Fruit fly (Drosophila melanogaster) whole organism, embryonic: ENCODE data around the gene CG17982.

Source experiments
- Ada2b ChIP-seq: fragments of 200-800 bp; sonication (Bioruptor generic); IDR thresholded peaks from 2 replicates; pipeline ENCODE4 v1.3.6; 2022; ENCODE audit warnings: missing biosample characterization, missing genetic modification characterization
- B-H2 ChIP-seq: fragments of 200-800 bp; sonication (Bioruptor generic); optimal IDR thresholded peaks from 2 replicates; lab custom pipeline; 2018; ENCODE audit warnings: missing biosample characterization, mild to moderate bottlenecking, missing genetic modification characterization
- CG10147 ChIP-seq: fragments of 200-800 bp; sonication (Bioruptor generic); optimal IDR thresholded peaks from 2 replicates; lab custom pipeline; 2019; ENCODE audit warnings: missing biosample characterization, mild to moderate bottlenecking, missing genetic modification characterization, moderate library complexity
- CG10431 ChIP-seq: fragments of 200-800 bp; sonication (Bioruptor generic); optimal IDR thresholded peaks from 3 replicates; lab custom pipeline; 2018; ENCODE audit warnings: missing biosample characterization, mild to moderate bottlenecking, missing genetic modification characterization
- CG13287 ChIP-seq: fragments of 200-800 bp; sonication (Bioruptor generic); IDR thresholded peaks from 2 replicates; pipeline ENCODE4 v1.3.6; 2022; ENCODE audit warnings: missing biosample characterization, missing genetic modification characterization; ENCODE audit not compliant: partially characterized antibody
- CG15011 ChIP-seq: fragments of 200-800 bp; sonication (Bioruptor generic); optimal IDR thresholded peaks from 3 replicates; lab custom pipeline; 2018; ENCODE audit warnings: missing biosample characterization, mild to moderate bottlenecking, missing genetic modification characterization
- CG15601 ChIP-seq: fragments of 200-800 bp; sonication (Bioruptor generic); optimal IDR thresholded peaks from 3 replicates; lab custom pipeline; 2019; ENCODE audit warnings: missing biosample characterization, mild to moderate bottlenecking, missing genetic modification characterization, moderate library complexity
- CG1602 ChIP-seq: fragments of 200-800 bp; sonication (Bioruptor generic); optimal IDR thresholded peaks from 3 replicates; lab custom pipeline; 2016; ENCODE audit warnings: missing biosample characterization, missing genetic modification characterization
- CG16779 ChIP-seq: fragments of 200-800 bp; sonication (Bioruptor generic); IDR thresholded peaks from 2 replicates; pipeline ENCODE4 v1.3.6; 2022; ENCODE audit warnings: missing biosample characterization, missing genetic modification characterization
- CG16815 ChIP-seq: fragments of 200-800 bp; sonication (Bioruptor generic); optimal IDR thresholded peaks from 3 replicates; lab custom pipeline; 2017; ENCODE audit warnings: missing biosample characterization, mild to moderate bottlenecking, missing genetic modification characterization
- CG18011 ChIP-seq: fragments of 200-800 bp; sonication (Bioruptor generic); optimal IDR thresholded peaks from 2 replicates; lab custom pipeline; 2017; ENCODE audit warnings: missing biosample characterization, missing genetic modification characterization, mild to moderate bottlenecking, moderate library complexity, missing genotype
- CG2116 ChIP-seq: fragments of 200-800 bp; sonication (Bioruptor generic); optimal IDR thresholded peaks from 3 replicates; lab custom pipeline; 2018; ENCODE audit warnings: missing biosample characterization, mild to moderate bottlenecking, missing genetic modification characterization
- CG2875 ChIP-seq: fragments of 200-800 bp; sonication (Bioruptor generic); optimal IDR thresholded peaks from 2 replicates; lab custom pipeline; 2017; ENCODE audit warnings: missing biosample characterization, mild to moderate bottlenecking, missing genetic modification characterization, missing genetic modification reagents
- CG31365 ChIP-seq: fragments of 200-800 bp; sonication (Bioruptor generic); optimal IDR thresholded peaks from 2 replicates; lab custom pipeline; 2018; ENCODE audit warnings: missing biosample characterization, mild to moderate bottlenecking, missing genetic modification characterization
- CG33213 ChIP-seq: fragments of 200-800 bp; sonication (Bioruptor generic); optimal IDR thresholded peaks from 3 replicates; lab custom pipeline; 2016; ENCODE audit warnings: missing biosample characterization, missing genetic modification characterization
- CG34224 ChIP-seq: fragments of 200-800 bp; sonication (Bioruptor generic); IDR thresholded peaks from 3 replicates; pipeline ENCODE4 v1.3.6; 2022; ENCODE audit warnings: missing biosample characterization, missing genetic modification characterization; ENCODE audit not compliant: partially characterized antibody
- CG3838 ChIP-seq: fragments of 200-800 bp; sonication (Bioruptor generic); optimal IDR thresholded peaks from 3 replicates; lab custom pipeline; 2016; ENCODE audit warnings: missing biosample characterization, missing genetic modification characterization
- CG5180 ChIP-seq: fragments of 200-800 bp; sonication (Bioruptor generic); optimal IDR thresholded peaks from 3 replicates; lab custom pipeline; 2017; ENCODE audit warnings: missing biosample characterization, missing genetic modification characterization, mild to moderate bottlenecking, moderate library complexity, missing genetic modification reagents
- CG6854 ChIP-seq: fragments of 200-800 bp; sonication (Bioruptor generic); optimal IDR thresholded peaks from 3 replicates; lab custom pipeline; 2017; ENCODE audit warnings: missing biosample characterization, mild to moderate bottlenecking, missing genetic modification characterization
- CG7556 ChIP-seq: fragments of 200-800 bp; sonication (Bioruptor generic); optimal IDR thresholded peaks from 2 replicates; lab custom pipeline; 2017; ENCODE audit warnings: missing biosample characterization, mild to moderate bottlenecking, missing genetic modification characterization
- CG8290 ChIP-seq, 3 experiments: fragments of 200-800 bp; sonication (Bioruptor generic); optimal IDR thresholded peaks; 2 replicates each; lab custom pipeline; 2016 to 2019; ENCODE audit warnings: missing biosample characterization in 3 of 3, missing genetic modification characterization in 3 of 3, mild to moderate bottlenecking in 2 of 3, moderate library complexity in 1 of 3
- Dbx ChIP-seq: fragments of 200-800 bp; sonication (Bioruptor generic); IDR thresholded peaks from 3 replicates; pipeline ENCODE4 v1.3.6; 2022; ENCODE audit warnings: missing biosample characterization, missing genetic modification characterization
- Ets65A ChIP-seq: fragments of 200-800 bp; sonication (Bioruptor generic); peaks from one replicate; lab custom pipeline; 2016; ENCODE audit warnings: missing biosample characterization, missing genetic modification characterization
- HLH4C ChIP-seq: fragments of 200-800 bp; sonication (Bioruptor generic); IDR thresholded peaks from 3 replicates; pipeline ENCODE4 v1.3.6; 2022; ENCODE audit warnings: missing biosample characterization, missing genetic modification characterization; ENCODE audit not compliant: partially characterized antibody
- Hmr ChIP-seq: fragments of 200-800 bp; sonication (Bioruptor generic); optimal IDR thresholded peaks from 3 replicates; lab custom pipeline; 2017; ENCODE audit warnings: mild to moderate bottlenecking, missing biosample characterization, missing genetic modification reagents, missing genetic modification characterization
- Lim3 ChIP-seq: fragments of 200-800 bp; sonication (Bioruptor generic); IDR thresholded peaks from 2 replicates; pipeline ENCODE4 v1.3.6; 2022; ENCODE audit warnings: missing biosample characterization, missing genetic modification characterization
- Meics ChIP-seq: fragments of 200-800 bp; sonication (Bioruptor generic); optimal IDR thresholded peaks from 2 replicates; lab custom pipeline; 2017; ENCODE audit warnings: missing biosample characterization, mild to moderate bottlenecking, missing genetic modification characterization
- Mrtf ChIP-seq: fragments of 200-800 bp; sonication (Bioruptor generic); IDR thresholded peaks from 3 replicates; pipeline ENCODE4 v1.3.6; 2022; ENCODE audit warnings: missing biosample characterization, missing genetic modification characterization
- Spps ChIP-seq: fragments of 200-800 bp; sonication (Bioruptor generic); optimal IDR thresholded peaks from 2 replicates; lab custom pipeline; 2018; ENCODE audit warnings: missing biosample characterization, mild to moderate bottlenecking, missing genetic modification characterization
- aop ChIP-seq: fragments of 200-800 bp; sonication (Bioruptor generic); IDR thresholded peaks from 2 replicates; pipeline ENCODE4 v1.3.6; 2022; ENCODE audit warnings: missing biosample characterization, missing genetic modification characterization
- bowl ChIP-seq: fragments of 200-800 bp; sonication (Bioruptor generic); IDR thresholded peaks from 2 replicates; pipeline ENCODE4 v1.3.6; 2022; ENCODE audit warnings: missing biosample characterization, missing genetic modification characterization
- caup ChIP-seq: fragments of 200-800 bp; sonication (Bioruptor generic); optimal IDR thresholded peaks from 3 replicates; lab custom pipeline; 2017; ENCODE audit warnings: missing biosample characterization, mild to moderate bottlenecking, missing genetic modification characterization, moderate library complexity; ENCODE audit not compliant: severe bottlenecking
- dmrt99B ChIP-seq: fragments of 200-800 bp; sonication (Bioruptor generic); optimal IDR thresholded peaks from 2 replicates; lab custom pipeline; 2018; ENCODE audit warnings: missing biosample characterization, mild to moderate bottlenecking, missing genetic modification characterization, moderate library complexity
- esg ChIP-seq: fragments of 200-800 bp; sonication (Bioruptor generic); conservative IDR thresholded peaks from 2 replicates; pipeline ENCODE4 v1.3.6; 2022; ENCODE audit warnings: missing biosample characterization, missing genetic modification characterization
- fru ChIP-seq: fragments of >200 bp; optimal IDR thresholded peaks from 2 replicates; lab custom pipeline; 2017
- gce ChIP-seq: fragments of 200-800 bp; sonication (Bioruptor generic); IDR thresholded peaks from 3 replicates; pipeline ENCODE4 v1.3.6; 2022; ENCODE audit warnings: missing biosample characterization, missing genetic modification characterization
- lmd ChIP-seq: fragments of 200-800 bp; sonication (Bioruptor generic); IDR thresholded peaks from 2 replicates; pipeline ENCODE4 v1.3.6; 2022; ENCODE audit warnings: missing biosample characterization, missing genetic modification characterization
- mld ChIP-seq: fragments of 200-800 bp; sonication (Bioruptor generic); IDR thresholded peaks from 3 replicates; pipeline ENCODE4 v1.3.6; 2022; ENCODE audit warnings: missing biosample characterization, missing genetic modification characterization; ENCODE audit not compliant: partially characterized antibody
- onecut ChIP-seq: fragments of 200-800 bp; sonication (Bioruptor generic); IDR thresholded peaks from 2 replicates; pipeline ENCODE4 v1.3.6; 2022; ENCODE audit warnings: missing biosample characterization, missing genetic modification characterization
- pfk ChIP-seq: fragments of 200-800 bp; sonication (Bioruptor generic); optimal IDR thresholded peaks from 2 replicates; lab custom pipeline; 2018; ENCODE audit warnings: missing biosample characterization, mild to moderate bottlenecking, missing genetic modification characterization, moderate library complexity
- rib ChIP-seq: fragments of 200-800 bp; sonication (Bioruptor generic); IDR thresholded peaks from 2 replicates; pipeline ENCODE4 v1.3.6; 2022; ENCODE audit warnings: missing biosample characterization, missing genetic modification characterization
- scrt ChIP-seq: fragments of 200-800 bp; sonication (Bioruptor generic); optimal IDR thresholded peaks from 2 replicates; lab custom pipeline; 2018; ENCODE audit warnings: missing biosample characterization, mild to moderate bottlenecking, missing genetic modification characterization, moderate library complexity
- sima ChIP-seq: fragments of 200-800 bp; sonication (Bioruptor generic); optimal IDR thresholded peaks from 2 replicates; lab custom pipeline; 2016; ENCODE audit warnings: missing biosample characterization, missing genetic modification characterization
- so ChIP-seq: fragments of 200-800 bp; sonication (Bioruptor generic); IDR thresholded peaks from 3 replicates; pipeline ENCODE4 v1.3.6; 2022; ENCODE audit warnings: missing biosample characterization, missing genetic modification characterization
- tll ChIP-seq, 2 experiments: fragments of 200-800 bp in 1 of 2; fragments of >200 bp in 1 of 2; sonication (Bioruptor generic) in 1 of 2; optimal IDR thresholded peaks; 2 replicates each; lab custom pipeline; 2017 to 2019; ENCODE audit warnings: missing biosample characterization in 2 of 2, missing genetic modification characterization in 2 of 2, mild to moderate bottlenecking in 1 of 2, moderate library complexity in 1 of 2
- tx ChIP-seq: fragments of 200-800 bp; sonication (Bioruptor generic); optimal IDR thresholded peaks from 2 replicates; lab custom pipeline; 2016; ENCODE audit warnings: missing biosample characterization, missing genetic modification characterization
- z ChIP-seq: fragments of 200-800 bp; sonication (Bioruptor generic); IDR thresholded peaks from 3 replicates; pipeline ENCODE4 v1.3.6; 2022; ENCODE audit warnings: missing biosample characterization, missing genetic modification characterization
- zen ChIP-seq: fragments of 200-800 bp; sonication (Bioruptor generic); optimal IDR thresholded peaks from 3 replicates; lab custom pipeline; 2018; ENCODE audit warnings: missing biosample characterization, mild to moderate bottlenecking, missing genetic modification characterization, moderate library complexity
- zfh2 ChIP-seq: fragments of 200-800 bp; sonication (Bioruptor generic); optimal IDR thresholded peaks from 2 replicates; lab custom pipeline; 2016; ENCODE audit warnings: missing biosample characterization, missing genetic modification characterization

Gene CG17982

dm6 chrX:8157294-8157693, 13.7 kb upstream of the CG17982 start, which contains the start of the genes Traf6 and GIIIspla2 (continued):
- peak; percentile 66 for TF ChIP-seq CG16815
- TF ChIP-seq onecut (GFP tag; lab: Robert Waterston, UW), result peak; percentile 40; the same call in 1 of the 2 replicates
- no peak for TF ChIP-seq z (GFP tag; lab: Robert Waterston, UW)
- TF ChIP-seq CG31365 (tag; lab: Kevin White, UChicago), result no peak
- TF ChIP-seq lmd (GFP tag; lab: Robert Waterston, UW), result peak; percentile 82
- TF ChIP-seq CG1602 (GFP tag; lab: Kevin White, UChicago), result peak; percentile 57
- TF ChIP-seq CG2875 (GFP tag; lab: Kevin White, UChicago), result peak; percentile 8
- peak; percentile 59 for TF ChIP-seq CG2116 (GFP tag; lab: Kevin White, UChicago)
- TF ChIP-seq aop (GFP tag; lab: Robert Waterston, UW), result no peak
- peak; percentile 86 for TF ChIP-seq B-H2 (GFP tag; lab: Kevin White, UChicago)
- TF ChIP-seq zen (tag; lab: Kevin White, UChicago), result peak; percentile 60
- peak; percentile 37 for TF ChIP-seq CG15601 (tag; lab: Kevin White, UChicago)
- 0 out of 3 replicates have a peak, but pooled peaks have one; percentile 14 for TF ChIP-seq gce
- peak; percentile 63 for TF ChIP-seq CG7556 (GFP tag; lab: Kevin White, UChicago)
- peak; percentile 77; the same call in 2 of the 3 replicates for TF ChIP-seq so (GFP tag; lab: Robert Waterston, UW)
- no peak for TF ChIP-seq scrt
- peak; percentile 73 for TF ChIP-seq zfh2 (GFP tag; lab: Kevin White, UChicago)
- TF ChIP-seq CG8290 (GFP tag; optimal IDR thresholded peaks at IDR 0.05; lab: Kevin White, UChicago), result peak; percentile 15
- peak in 1 of 2 experiments; percentile 60 for TF ChIP-seq CG8290 (tag; optimal IDR thresholded peaks at IDR 0.05; lab: Kevin White, UChicago)
- no peak for TF ChIP-seq Hmr (GFP tag; lab: Kevin White, UChicago)
- no peak for TF ChIP-seq CG10431 (GFP tag; lab: Kevin White, UChicago)
- no peak for TF ChIP-seq tll (GFP tag; optimal IDR thresholded peaks at IDR 0.05; lab: Kevin White, UChicago)
- TF ChIP-seq rib (GFP tag; lab: Robert Waterston, UW), result no peak
- no peak for TF ChIP-seq mld (GFP tag; lab: Robert Waterston, UW)
- TF ChIP-seq bowl (GFP tag; lab: Robert Waterston, UW), result peak; percentile 53; the same call in 1 of the 2 replicates
- TF ChIP-seq CG10147 (GFP tag; lab: Kevin White, UChicago), result peak; percentile 66
- peak; percentile 24; the same call in 1 of the 2 replicates for TF ChIP-seq CG16779 (GFP tag; lab: Robert Waterston, UW)
- no peak for TF ChIP-seq Lim3 (GFP tag; lab: Robert Waterston, UW)
- TF ChIP-seq fru, result no peak
- no peak for TF ChIP-seq dmrt99B (tag; lab: Kevin White, UChicago)
- TF ChIP-seq CG33213 (GFP tag; lab: Kevin White, UChicago), result peak; percentile 68
- peak; percentile 81 for TF ChIP-seq caup (GFP tag; lab: Kevin White, UChicago)
- no peak for TF ChIP-seq CG34224 (GFP tag; lab: Robert Waterston, UW)
- TF ChIP-seq Spps, result peak; percentile 32
- TF ChIP-seq Ets65A (GFP tag; lab: Kevin White, UChicago), result peak; percentile 97
- peak; percentile 79 for TF ChIP-seq Meics (GFP tag; lab: Kevin White, UChicago)
- no peak for TF ChIP-seq CG5180
- TF ChIP-seq CG15011, result no peak
- peak; percentile 67 for TF ChIP-seq CG18011 (GFP tag; lab: Kevin White, UChicago)
- peak; percentile 68; the same call in 1 of the 3 replicates for TF ChIP-seq Mrtf (GFP tag; lab: Robert Waterston, UW)
- TF ChIP-seq Dbx (GFP tag; lab: Robert Waterston, UW), result peak; percentile 81
- TF ChIP-seq HLH4C (GFP tag; lab: Robert Waterston, UW), result 0 out of 3 replicates have a peak, but pooled peaks have one; percentile 26
- no peak for TF ChIP-seq pfk
- TF ChIP-seq sima (GFP tag; lab: Kevin White, UChicago), result no peak
- TF ChIP-seq CG13287, result peak; percentile 59
- peak; percentile 56 for TF ChIP-seq esg
- no peak for TF ChIP-seq CG6854 (GFP tag; lab: Kevin White, UChicago)
- peak; percentile 38 for TF ChIP-seq tx (GFP tag; lab: Kevin White, UChicago)
- no peak for TF ChIP-seq CG3838 (GFP tag; lab: Kevin White, UChicago)
- TF ChIP-seq Ada2b (GFP tag; lab: Robert Waterston, UW), result peak; percentile 65
